Fruit fly (Drosophila melanogaster): ENCODE results near the gene Srlp.

The Srlp gene

DNA sequence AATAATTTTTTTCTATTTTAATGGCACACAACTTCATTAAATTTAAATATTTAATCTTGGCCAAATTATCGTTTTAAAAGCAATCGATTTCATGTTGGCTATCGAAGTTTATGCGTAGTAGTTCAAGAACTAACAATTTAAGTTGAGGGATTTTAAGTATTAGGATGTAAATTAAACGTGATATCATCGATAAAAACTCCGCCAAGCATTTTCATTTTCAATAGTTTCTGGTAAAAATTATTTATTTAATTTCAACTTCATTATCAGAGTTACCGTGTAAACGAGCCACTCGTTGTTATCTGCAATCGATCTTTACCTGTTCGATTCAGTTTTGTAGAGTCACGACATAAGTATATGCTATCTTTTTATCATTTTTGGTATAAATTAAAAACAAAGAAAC, 31.0 kb upstream of the Srlp start (continued):
- TF ChIP-seq sens (GFP tag) (peak; percentile 99), CG32532 (GFP tag; IDR thresholded peaks at IDR 0.05) (peak; percentile 96), Dip3 (GFP tag; optimal IDR thresholded peaks at IDR 0.05) (peak; percentile 91), Scr (GFP tag; IDR thresholded peaks at IDR 0.05; ENCODE audit: partially characterized antibody) (peak; percentile 51), CG17612 (GFP tag; IDR thresholded peaks at IDR 0.05) (peak; percentile 79), Sry-β (GFP tag; optimal IDR thresholded peaks at IDR 0.05) (peak; percentile 74), rib (GFP tag; IDR thresholded peaks at IDR 0.05) (peak; percentile 86), CG10267 (tag; optimal IDR thresholded peaks at IDR 0.05) (peak; percentile 100), dati (GFP tag; IDR thresholded peaks at IDR 0.05) (peak; percentile 90), CG5953 (GFP tag; IDR thresholded peaks at IDR 0.05) (peak; percentile 94), CG16779 (GFP tag; IDR thresholded peaks at IDR 0.05) (peak; percentile 92), disco-r (GFP tag; optimal IDR thresholded peaks at IDR 0.05) (peak; percentile 86), tap (tag; optimal IDR thresholded peaks at IDR 0.05) (peak; percentile 99), CG18476 (GFP tag; optimal IDR thresholded peaks at IDR 0.05) (peak; percentile 100), Aef1 (GFP tag; IDR thresholded peaks at IDR 0.05) (peak; percentile 95), Deaf1 (tag; optimal IDR thresholded peaks at IDR 0.05) (peak; percentile 91), CG30403 (GFP tag; optimal IDR thresholded peaks at IDR 0.05) (peak; percentile 96), CG17912 (GFP tag; optimal IDR thresholded peaks at IDR 0.05) (peak; percentile 98), nau (GFP tag; optimal IDR thresholded peaks at IDR 0.05) (peak; percentile 99), lola (GFP tag; optimal IDR thresholded peaks at IDR 0.05) (peak in 1 of 3 experiments; percentile 99), shn (GFP tag; optimal IDR thresholded peaks at IDR 0.05) (peak; percentile 75), NC2β (GFP tag; optimal IDR thresholded peaks at IDR 0.05) (peak; percentile 99), CG1832 (GFP tag; optimal IDR thresholded peaks at IDR 0.05) (no peak), ttk (GFP tag; IDR thresholded peaks at IDR 0.05) (peak; percentile 93), CG8359 (GFP tag; optimal IDR thresholded peaks at IDR 0.05; ENCODE audit: borderline replicate concordance) (peak; percentile 92), br (optimal IDR thresholded peaks at IDR 0.05) (no peak), corto (GFP tag; optimal IDR thresholded peaks at IDR 0.05) (peak; percentile 82), kah (GFP tag; optimal IDR thresholded peaks at IDR 0.05) (peak; percentile 97), CG13296 (GFP tag; optimal IDR thresholded peaks at IDR 0.05) (peak; percentile 99), BEAF-32 (GFP tag; optimal IDR thresholded peaks at IDR 0.05) (peak; percentile 46), chm (GFP tag; IDR thresholded peaks at IDR 0.05) (peak; percentile 100), btn (GFP tag; optimal IDR thresholded peaks at IDR 0.05) (peak; percentile 98), eyg (GFP tag; optimal IDR thresholded peaks at IDR 0.05) (peak; percentile 91), H2.0 (GFP tag; IDR thresholded peaks at IDR 0.05) (peak; percentile 96), hbn (GFP tag; IDR thresholded peaks at IDR 0.05; ENCODE audit: partially characterized antibody) (peak; percentile 36; the same call in 1 of the 2 replicates), CG4820 (GFP tag; optimal IDR thresholded peaks at IDR 0.05) (peak; percentile 100), CG3065 (GFP tag; optimal IDR thresholded peaks at IDR 0.05) (peak; percentile 89), CG1233 (GFP tag; optimal IDR thresholded peaks at IDR 0.05) (peak; percentile 98), inv (GFP tag; IDR thresholded peaks at IDR 0.05; ENCODE audit: partially characterized antibody) (no peak), crp (GFP tag; optimal IDR thresholded peaks at IDR 0.05) (peak in 1 of 2 experiments; percentile 67), fd96Cb (tag; optimal IDR thresholded peaks at IDR 0.05) (peak; percentile 99), CG3847 (GFP tag; IDR thresholded peaks at IDR 0.05) (peak; percentile 94), CG3163 (GFP tag; optimal IDR thresholded peaks at IDR 0.05) (peak; percentile 75), yki (optimal IDR thresholded peaks at IDR 0.05) (no peak), CoRest (tag; optimal IDR thresholded peaks at IDR 0.05) (peak; percentile 99), Six4 (GFP tag; optimal IDR thresholded peaks at IDR 0.05) (peak; percentile 99), Med (GFP tag) (peak; percentile 99), ranshi (GFP tag; IDR thresholded peaks at IDR 0.05) (peak; percentile 96), zen2 (GFP tag; IDR thresholded peaks at IDR 0.05; ENCODE audit: partially characterized antibody) (0 out of 3 replicates have a peak, but pooled peaks have one; percentile 17), dysf (GFP tag; IDR thresholded peaks at IDR 0.05) (peak; percentile 97), CG42726 (GFP tag; IDR thresholded peaks at IDR 0.05; ENCODE audit: partially characterized antibody) (no peak)
